Worm (Caenorhabditis elegans) whole organism, late embryonic: ENCODE data around the gene ZC196.9.

Experiments used
- K02D7.2 ChIP-seq: sonication (generic microtip); optimal IDR thresholded peaks from 2 replicates; lab custom pipeline; 2017; ENCODE audit warnings: mild to moderate bottlenecking, missing genetic modification characterization, missing compliant biosample characterization
- K09A11.1 ChIP-seq: sonication (generic microtip); optimal IDR thresholded peaks from 2 replicates; lab custom pipeline; 2017; ENCODE audit warnings: antibody characterized with exemption, mild to moderate bottlenecking, missing genetic modification characterization, missing compliant biosample characterization; ENCODE audit not compliant: insufficient read depth
- Y22D7AL.16 ChIP-seq: sonication (generic microtip); optimal IDR thresholded peaks from 2 replicates; lab custom pipeline; 2016; ENCODE audit warnings: missing genetic modification characterization, missing compliant biosample characterization
- ama-1 ChIP-seq: fragments of 150-350 bp; optimal IDR thresholded peaks from 2 replicates; lab custom pipeline; 2014
- ceh-14 ChIP-seq: sonication (generic microtip); optimal IDR thresholded peaks from 2 replicates; lab custom pipeline; 2016; ENCODE audit warnings: missing genotype, missing genetic modification characterization, missing compliant biosample characterization
- ceh-2 ChIP-seq: sonication (generic microtip); optimal IDR thresholded peaks from 2 replicates; lab custom pipeline; 2016; ENCODE audit warnings: missing genotype, missing genetic modification characterization, missing compliant biosample characterization
- ceh-22 ChIP-seq: sonication (generic microtip); optimal IDR thresholded peaks from 2 replicates; lab custom pipeline; 2017; ENCODE audit warnings: missing biosample characterization, missing genetic modification characterization
- ceh-24 ChIP-seq: sonication (generic microtip); optimal IDR thresholded peaks from 2 replicates; lab custom pipeline; 2016; ENCODE audit warnings: mild to moderate bottlenecking, missing genetic modification characterization, missing compliant biosample characterization
- ceh-30 ChIP-seq: fragments of 150-350 bp; optimal IDR thresholded peaks from 2 replicates; lab custom pipeline; 2014; ENCODE audit warnings: missing biosample characterization, missing genetic modification characterization
- ceh-31 ChIP-seq: sonication (generic microtip); optimal IDR thresholded peaks from 2 replicates; lab custom pipeline; 2016; ENCODE audit warnings: missing genetic modification characterization, missing compliant biosample characterization
- ceh-34 ChIP-seq: sonication (generic microtip); optimal IDR thresholded peaks from 2 replicates; lab custom pipeline; 2016; ENCODE audit warnings: mild to moderate bottlenecking, missing genetic modification characterization, missing compliant biosample characterization
- che-1 ChIP-seq: sonication (generic microtip); optimal IDR thresholded peaks from 2 replicates; lab custom pipeline; 2016; ENCODE audit warnings: mild to moderate bottlenecking, missing genetic modification characterization, missing compliant biosample characterization
- elt-2 ChIP-seq: sonication (generic microtip); optimal IDR thresholded peaks from 2 replicates; lab custom pipeline; 2016; ENCODE audit warnings: missing genetic modification reagents, missing genetic modification characterization, missing compliant biosample characterization
- fkh-6 ChIP-seq: sonication (generic microtip); optimal IDR thresholded peaks from 2 replicates; lab custom pipeline; 2016; ENCODE audit warnings: missing genetic modification characterization, missing compliant biosample characterization
- hlh-13 ChIP-seq: fragments of 200-800 bp; sonication (Bioruptor generic); optimal IDR thresholded peaks from 2 replicates; lab custom pipeline; 2018; ENCODE audit warnings: mild to moderate bottlenecking, missing genetic modification characterization, missing compliant biosample characterization
- hlh-6 ChIP-seq: sonication (generic microtip); optimal IDR thresholded peaks from 2 replicates; lab custom pipeline; 2016; ENCODE audit warnings: missing genotype, missing genetic modification characterization, missing compliant biosample characterization
- lim-6 ChIP-seq: sonication (generic microtip); optimal IDR thresholded peaks from 2 replicates; lab custom pipeline; 2016; ENCODE audit warnings: missing genetic modification characterization, missing compliant biosample characterization
- lin-11 ChIP-seq: fragments of 200-800 bp; sonication (Bioruptor generic); optimal IDR thresholded peaks from 2 replicates; lab custom pipeline; 2018; ENCODE audit warnings: mild to moderate bottlenecking, missing genetic modification characterization, missing compliant biosample characterization
- madf-2 ChIP-seq: sonication (generic microtip); optimal IDR thresholded peaks from 2 replicates; lab custom pipeline; 2017; ENCODE audit warnings: missing genetic modification characterization, missing compliant biosample characterization
- nfya-1 ChIP-seq: sonication (generic microtip); optimal IDR thresholded peaks from 2 replicates; lab custom pipeline; 2017; ENCODE audit warnings: missing genetic modification characterization, mild to moderate bottlenecking, missing compliant biosample characterization, antibody characterized with exemption, moderate library complexity
- nhr-11 ChIP-seq: fragments of 150-350 bp; optimal IDR thresholded peaks from 2 replicates; lab custom pipeline; 2014; ENCODE audit warnings: missing biosample characterization, missing genetic modification characterization
- odd-2 ChIP-seq: sonication (generic microtip); optimal IDR thresholded peaks from 2 replicates; lab custom pipeline; 2017; ENCODE audit warnings: antibody characterized with exemption, mild to moderate bottlenecking, missing genetic modification characterization, missing compliant biosample characterization
- pag-3 ChIP-seq: sonication (generic microtip); optimal IDR thresholded peaks from 2 replicates; lab custom pipeline; 2016; ENCODE audit warnings: missing compliant biosample characterization, missing genetic modification characterization, borderline replicate concordance
- pat-9 ChIP-seq: fragments of 200-800 bp; sonication (Bioruptor generic); optimal IDR thresholded peaks from 2 replicates; lab custom pipeline; 2018; ENCODE audit warnings: mild to moderate bottlenecking, missing genetic modification characterization, moderate library complexity, missing compliant biosample characterization
- pha-2 ChIP-seq: sonication (generic microtip); optimal IDR thresholded peaks from 2 replicates; lab custom pipeline; 2017; ENCODE audit warnings: mild to moderate bottlenecking, missing genetic modification characterization, missing compliant biosample characterization
- pqm-1 ChIP-seq: sonication (generic microtip); optimal IDR thresholded peaks from 2 replicates; lab custom pipeline; 2016; ENCODE audit warnings: missing genetic modification characterization, missing compliant biosample characterization
- syd-9 ChIP-seq: sonication (generic microtip); optimal IDR thresholded peaks from 2 replicates; lab custom pipeline; 2016; ENCODE audit warnings: mild to moderate bottlenecking, missing genetic modification characterization, moderate library complexity, missing compliant biosample characterization
- tbx-2 ChIP-seq: sonication (generic microtip); optimal IDR thresholded peaks from 2 replicates; lab custom pipeline; 2016; ENCODE audit warnings: missing genetic modification characterization, missing compliant biosample characterization
- unc-3 ChIP-seq, 2 experiments: fragments of 200-800 bp in 1 of 2; sonication (Bioruptor generic) in 1 of 2; sonication (generic microtip) in 1 of 2; conservative IDR thresholded peaks in 1 of 2; optimal IDR thresholded peaks in 1 of 2; 2 replicates each; pipeline versions ENCODE4 v1.3.6 to Lab custom; 2016 to 2022; ENCODE audit warnings: missing compliant biosample characterization in 2 of 2, missing genetic modification characterization in 2 of 2, missing genetic modification reagents in 1 of 2
- unc-42 ChIP-seq: sonication (generic microtip); optimal IDR thresholded peaks from 2 replicates; lab custom pipeline; 2016; ENCODE audit warnings: missing genotype, missing genetic modification characterization, missing compliant biosample characterization
- unc-55 ChIP-seq: sonication (generic microtip); optimal IDR thresholded peaks from 2 replicates; lab custom pipeline; 2017; ENCODE audit warnings: missing biosample characterization, missing genetic modification reagents, missing genetic modification characterization
- ztf-16 ChIP-seq: sonication (generic microtip); optimal IDR thresholded peaks from 2 replicates; lab custom pipeline; 2017; ENCODE audit warnings: missing genetic modification characterization, missing compliant biosample characterization

The ZC196.9 gene

ce11 chrV:8727077-8727476 is at the start of gene ZC196.9:
Gene ZC196.9 (minus strand): TSS chrV:8727177.
- TF ChIP-seq Y22D7AL.16 (tag; lab: Kevin White, UChicago) (no peak), ceh-24 (tag; lab: Kevin White, UChicago) (no peak), nhr-11 (tag; lab: Kevin White, UChicago) (no peak), unc-42 (tag; lab: Kevin White, UChicago) (no peak), madf-2 (no peak), lin-11 (tag; lab: Kevin White, UChicago) (no peak), hlh-13 (GFP tag; lab: Kevin White, UChicago) (no peak), ceh-31 (no peak), hlh-6 (no peak), ama-1 (lab: Kevin White, UChicago) (no peak), nfya-1 (tag; lab: Kevin White, UChicago) (no peak), K02D7.2 (no peak), K09A11.1 (tag; lab: Kevin White, UChicago) (no peak), tbx-2 (tag; lab: Kevin White, UChicago) (no peak)

ce11 chrV:8776270-8776669 is 49.3 kb upstream of the ZC196.9 start, which contains the start of gene B0507.1:
Gene B0507.1 (plus strand): TSS chrV:8776570.
- no peak for TF ChIP-seq lim-6 (tag; lab: Kevin White, UChicago)
- TF ChIP-seq odd-2 (tag; lab: Kevin White, UChicago), result no peak
- TF ChIP-seq ceh-22 (tag; lab: Kevin White, UChicago), result no peak

- TF ChIP-seq pha-2 (tag; lab: Kevin White, UChicago) (no peak), che-1 (no peak), unc-42 (tag; lab: Kevin White, UChicago) (peak; percentile 61), pag-3 (tag; lab: Kevin White, UChicago) (no peak), fkh-6 (tag; lab: Kevin White, UChicago) (no peak), ztf-16 (tag; lab: Kevin White, UChicago) (no peak)
Observed at ce11 chrV:8773826-8774382, 46.9 kb upstream of the ZC196.9 start, which contains the start of gene B0507.2. Gene B0507.2 (plus strand): TSS chrV:8774332.

ce11 chrV:8771599-8771998 is 44.6 kb upstream of the ZC196.9 start, which contains the start of gene srx-115:
Gene srx-115 (plus strand): TSS chrV:8771899.
- no peak for TF ChIP-seq unc-3 (GFP tag; conservative IDR thresholded peaks at IDR 0.05; lab: Robert Waterston, UW)
- TF ChIP-seq unc-3 (tag; optimal IDR thresholded peaks at IDR 0.05; lab: Kevin White, UChicago), result no peak
- no peak for TF ChIP-seq tbx-2 (tag; lab: Kevin White, UChicago)
- TF ChIP-seq ceh-34 (tag; lab: Kevin White, UChicago), result no peak
- TF ChIP-seq pag-3 (tag; lab: Kevin White, UChicago), result no peak
- no peak for TF ChIP-seq ceh-30 (tag; lab: Kevin White, UChicago)
- no peak for TF ChIP-seq ceh-2 (tag; lab: Kevin White, UChicago)
- TF ChIP-seq ceh-14 (tag; lab: Kevin White, UChicago), result no peak
- TF ChIP-seq pat-9 (tag; lab: Kevin White, UChicago), result no peak
- TF ChIP-seq unc-55 (GFP tag; lab: Kevin White, UChicago), result no peak

- no peak for TF ChIP-seq unc-42 (tag; lab: Kevin White, UChicago)
- TF ChIP-seq elt-2 (tag; lab: Kevin White, UChicago), result peak; percentile 14
- TF ChIP-seq, all 69 proteins: peak for 1
Observed at ce11 chrV:8769154-8769553, 42.2 kb upstream of the ZC196.9 start.

- TF ChIP-seq syd-9 (no peak), pqm-1 (peak; percentile 75), elt-2 (tag; lab: Kevin White, UChicago) (peak; percentile 99)
Observed at ce11 chrV:8768481-8768959, 41.5 kb upstream of the ZC196.9 start, which contains the start of gene B0507.3. Gene B0507.3 (plus strand): TSS chrV:8768909.
